Worm (Caenorhabditis elegans) whole organism, young adult: ENCODE measurements around the gene C08B6.3.

Source experiments
- B0019.2 ChIP-seq: fragments of 200-800 bp; sonication (Bioruptor generic); conservative IDR thresholded peaks from 2 replicates; pipeline ENCODE4 v1.3.6; 2022; ENCODE audit warnings: missing genetic modification reagents, missing genetic modification characterization, missing compliant biosample characterization
- B0336.3 ChIP-seq: fragments of 200-800 bp; sonication (Bioruptor generic); IDR thresholded peaks from 2 replicates; pipeline ENCODE4 v1.3.6; 2022; ENCODE audit warnings: missing genetic modification characterization, missing compliant biosample characterization
- F39B2.1 ChIP-seq: fragments of 200-800 bp; sonication (Bioruptor generic); IDR thresholded peaks from 2 replicates; pipeline ENCODE4 v1.3.6; 2022; ENCODE audit warnings: missing genetic modification reagents, missing genetic modification characterization, missing compliant biosample characterization
- F55B11.4 ChIP-seq: sonication (generic microtip); optimal IDR thresholded peaks from 2 replicates; lab custom pipeline; 2016; ENCODE audit warnings: missing compliant biosample characterization, missing genetic modification characterization, borderline replicate concordance; ENCODE audit not compliant: insufficient read depth
- K11D2.4 ChIP-seq: fragments of 200-800 bp; sonication (Bioruptor generic); IDR thresholded peaks from 2 replicates; pipeline ENCODE4 v1.3.6; 2022; ENCODE audit warnings: missing genetic modification reagents, missing genetic modification characterization, missing compliant biosample characterization
- K12H6.12 ChIP-seq: fragments of 200-800 bp; sonication (Bioruptor generic); optimal IDR thresholded peaks from 2 replicates; lab custom pipeline; 2018; ENCODE audit warnings: mild to moderate bottlenecking, missing genetic modification characterization, missing compliant biosample characterization
- aptf-2 ChIP-seq: fragments of 200-800 bp; sonication (Bioruptor generic); conservative IDR thresholded peaks from 2 replicates; pipeline ENCODE4 v1.3.6; 2022; ENCODE audit warnings: missing genetic modification reagents, missing genetic modification characterization, missing compliant biosample characterization
- attf-5 ChIP-seq: fragments of 200-800 bp; sonication (Bioruptor generic); optimal IDR thresholded peaks from 2 replicates; lab custom pipeline; 2018; ENCODE audit warnings: mild to moderate bottlenecking, missing genetic modification characterization, missing compliant biosample characterization
- bed-1 ChIP-seq: fragments of 200-800 bp; sonication (Bioruptor generic); IDR thresholded peaks from 2 replicates; pipeline ENCODE4 v1.3.6; 2022; ENCODE audit warnings: missing genetic modification reagents, missing genetic modification characterization, missing compliant biosample characterization
- cebp-1 ChIP-seq, 2 experiments: fragments of 200-800 bp in 1 of 2; sonication (Bioruptor generic) in 1 of 2; sonication (generic microtip) in 1 of 2; IDR thresholded peaks in 1 of 2; optimal IDR thresholded peaks in 1 of 2; 2 replicates each; pipeline versions ENCODE4 v1.3.6 to Lab custom; 2017 to 2022; ENCODE audit warnings: missing compliant biosample characterization in 2 of 2, missing genetic modification characterization in 2 of 2, mild to moderate bottlenecking in 1 of 2, missing genetic modification reagents in 1 of 2, moderate library complexity in 1 of 2
- egrh-3 ChIP-seq: fragments of 200-800 bp; sonication (Bioruptor generic); IDR thresholded peaks from 2 replicates; pipeline ENCODE4 v1.3.6; 2022; ENCODE audit warnings: missing genetic modification reagents, missing genetic modification characterization, missing compliant biosample characterization
- ets-4 ChIP-seq: fragments of 200-800 bp; sonication (Bioruptor generic); optimal IDR thresholded peaks from 2 replicates; lab custom pipeline; 2018; ENCODE audit warnings: mild to moderate bottlenecking, missing genetic modification characterization, missing compliant biosample characterization
- him-1 ChIP-seq: sonication (generic microtip); optimal IDR thresholded peaks from 2 replicates; lab custom pipeline; 2016; ENCODE audit warnings: missing genotype, missing genetic modification reagents, missing genetic modification characterization, missing compliant biosample characterization
- hlh-12 ChIP-seq: sonication (generic microtip); optimal IDR thresholded peaks from 2 replicates; lab custom pipeline; 2016; ENCODE audit warnings: missing genetic modification characterization, missing compliant biosample characterization
- hlh-26 ChIP-seq: fragments of 200-800 bp; sonication (Bioruptor generic); conservative IDR thresholded peaks from 2 replicates; pipeline ENCODE4 v1.3.6; 2022; ENCODE audit warnings: missing genetic modification reagents, missing genetic modification characterization, missing compliant biosample characterization
- hrde-1 ChIP-seq: sonication (generic microtip); optimal IDR thresholded peaks from 2 replicates; lab custom pipeline; 2016; ENCODE audit warnings: missing genetic modification characterization, mild to moderate bottlenecking, missing compliant biosample characterization, moderate library complexity, missing genotype, missing genetic modification reagents, borderline replicate concordance
- let-526 ChIP-seq: fragments of 200-800 bp; sonication (Bioruptor generic); IDR thresholded peaks from 2 replicates; pipeline ENCODE4 v1.3.6; 2022; ENCODE audit warnings: missing genetic modification reagents, missing genetic modification characterization, missing compliant biosample characterization
- lin-35 ChIP-seq, 3 experiments: fragments of 150-350 bp in 2 of 3; sonication (generic microtip) in 1 of 3; optimal IDR thresholded peaks; 2 replicates each; lab custom pipeline; 2014 to 2018; ENCODE audit warnings: missing biosample characterization in 3 of 3, missing genetic modification characterization in 3 of 3, missing genetic modification reagents in 3 of 3
- lsy-27 ChIP-seq: sonication (generic microtip); optimal IDR thresholded peaks from 2 replicates; lab custom pipeline; 2017; ENCODE audit warnings: missing genetic modification characterization, mild to moderate bottlenecking, missing compliant biosample characterization, antibody characterized with exemption, missing genotype, borderline replicate concordance; ENCODE audit not compliant: insufficient read depth
- madf-3 ChIP-seq: fragments of 200-800 bp; sonication (Bioruptor generic); IDR thresholded peaks from 2 replicates; pipeline ENCODE4 v1.3.6; 2022; ENCODE audit warnings: missing genetic modification reagents, missing genetic modification characterization, missing compliant biosample characterization
- madf-6 ChIP-seq: fragments of 200-800 bp; sonication (Bioruptor generic); IDR thresholded peaks from 2 replicates; pipeline ENCODE4 v1.3.6; 2022; ENCODE audit warnings: missing genetic modification reagents, missing genetic modification characterization, missing compliant biosample characterization
- nhr-120 ChIP-seq: fragments of 200-800 bp; sonication (Bioruptor generic); IDR thresholded peaks from 2 replicates; pipeline ENCODE4 v1.3.6; 2022; ENCODE audit warnings: missing genetic modification characterization, missing compliant biosample characterization
- nhr-27 ChIP-seq: fragments of 200-800 bp; sonication (Bioruptor generic); optimal IDR thresholded peaks from 2 replicates; lab custom pipeline; 2018; ENCODE audit warnings: mild to moderate bottlenecking, missing genetic modification characterization, moderate library complexity, missing compliant biosample characterization
- nhr-90 ChIP-seq: sonication (generic microtip); optimal IDR thresholded peaks from 2 replicates; lab custom pipeline; 2016; ENCODE audit warnings: missing genotype, mild to moderate bottlenecking, missing genetic modification characterization, missing compliant biosample characterization
- rcor-1 ChIP-seq: fragments of 200-800 bp; sonication (Bioruptor generic); IDR thresholded peaks from 2 replicates; pipeline ENCODE4 v1.3.6; 2022; ENCODE audit warnings: missing genetic modification reagents, missing genetic modification characterization, missing compliant biosample characterization
- snpc-1.3 ChIP-seq: sonication (generic microtip); optimal IDR thresholded peaks from 2 replicates; lab custom pipeline; 2017; ENCODE audit warnings: missing genetic modification characterization, mild to moderate bottlenecking, missing compliant biosample characterization, antibody characterized with exemption, moderate library complexity, missing genotype, missing genetic modification reagents; ENCODE audit not compliant: insufficient read depth
- snpc-3.4 ChIP-seq: sonication (generic microtip); optimal IDR thresholded peaks from 2 replicates; lab custom pipeline; 2017; ENCODE audit warnings: missing genetic modification characterization, mild to moderate bottlenecking, missing compliant biosample characterization, antibody characterized with exemption, moderate library complexity, missing genotype, missing genetic modification reagents
- snpc-4 ChIP-seq, 5 experiments: fragments of 150-350 bp in 1 of 5; sonication (generic microtip) in 4 of 5; optimal IDR thresholded peaks; 2 replicates each; lab custom pipeline; 2014 to 2018; ENCODE audit warnings: missing genetic modification characterization in 5 of 5, missing biosample characterization in 3 of 5, antibody characterized with exemption in 2 of 5, mild to moderate bottlenecking in 2 of 5, missing compliant biosample characterization in 2 of 5, missing genotype in 2 of 5, moderate library complexity in 2 of 5, missing genetic modification reagents in 1 of 5
- zfh-2 ChIP-seq: fragments of 200-800 bp; sonication (Bioruptor generic); conservative IDR thresholded peaks from 2 replicates; pipeline ENCODE4 v1.3.6; 2022; ENCODE audit warnings: missing genetic modification reagents, missing genetic modification characterization, missing compliant biosample characterization
- ztf-22 ChIP-seq: fragments of 200-800 bp; sonication (Bioruptor generic); optimal IDR thresholded peaks from 2 replicates; lab custom pipeline; 2018; ENCODE audit warnings: mild to moderate bottlenecking, missing genetic modification characterization, moderate library complexity, missing compliant biosample characterization
- ztf-28 ChIP-seq: fragments of 200-800 bp; sonication (Bioruptor generic); IDR thresholded peaks from 2 replicates; pipeline ENCODE4 v1.3.6; 2022; ENCODE audit warnings: missing genetic modification reagents, missing genetic modification characterization, missing compliant biosample characterization
- ztf-6 ChIP-seq: fragments of 200-800 bp; sonication (Bioruptor generic); IDR thresholded peaks from 2 replicates; pipeline ENCODE4 v1.3.6; 2022; ENCODE audit warnings: missing genetic modification reagents, missing genetic modification characterization, missing compliant biosample characterization

C08B6.3 gene

ce11 chrV:10136644-10137043, 24.6 kb upstream of the C08B6.3 start:
- peak; percentile 99 for TF ChIP-seq egrh-3 (GFP tag; lab: Robert Waterston, UW)

- TF ChIP-seq madf-3 (GFP tag; lab: Robert Waterston, UW) = peak; percentile 89
- TF ChIP-seq snpc-3.4 = no peak
- TF ChIP-seq let-526 (GFP tag; lab: Robert Waterston, UW) = no peak
- TF ChIP-seq snpc-4 (GFP tag; optimal IDR thresholded peaks at IDR 0.05; lab: Kevin White, UChicago) = no peak
- peak in 1 of 4 experiments; percentile 35 for TF ChIP-seq snpc-4 (tag; optimal IDR thresholded peaks at IDR 0.05; lab: Kevin White, UChicago)
- TF ChIP-seq, all 124 proteins: peak for 2
These were observed 22.1 kb upstream of the C08B6.3 start, which contains the start of the genes C08B6.18, wdr-20 and C08B6.8 for ce11 chrV:10134077-10134693. TSS of gene C08B6.18 (minus strand) at chrV:10134127. TSS of gene wdr-20 (minus strand) at chrV:10134158. TSS of gene C08B6.8 (plus strand) at chrV:10134643.

ce11 chrV:10133277-10133676, 21.2 kb upstream of the C08B6.3 start:
- no peak for TF ChIP-seq bed-1
- TF ChIP-seq zfh-2 (GFP tag; lab: Robert Waterston, UW) = peak; percentile 64
- no peak for TF ChIP-seq snpc-1.3 (tag; lab: Kevin White, UChicago)
- no peak for TF ChIP-seq ztf-22 (GFP tag; lab: Kevin White, UChicago)
- TF ChIP-seq, all 124 proteins: peak for 1

- TF ChIP-seq B0336.3 (GFP tag; lab: Robert Waterston, UW) (no peak), nhr-90 (no peak), hlh-26 (GFP tag; lab: Robert Waterston, UW) (no peak)
- TF ChIP-seq, all 124 proteins: peak for 0
These were observed 18.1 kb upstream of the C08B6.3 start, which contains the start of gene aos-1 for ce11 chrV:10130195-10130594. TSS of gene aos-1 (minus strand) at chrV:10130295.

ce11 chrV:10124799-10125548, 12.9 kb upstream of the C08B6.3 start, which contains the start of gene C08B6.10:
TSS of gene C08B6.10 (plus strand) at chrV:10125498.
- no peak for TF ChIP-seq K11D2.4 (GFP tag; lab: Robert Waterston, UW)
- TF ChIP-seq lsy-27 (tag; lab: Kevin White, UChicago) = no peak

- TF ChIP-seq K12H6.12 (tag; lab: Kevin White, UChicago) (no peak), nhr-27 (tag; lab: Kevin White, UChicago) (no peak), him-1 (tag; lab: Kevin White, UChicago) (no peak), hlh-26 (GFP tag; lab: Robert Waterston, UW) (no peak), bed-1 (no peak), ets-4 (GFP tag; lab: Kevin White, UChicago) (no peak)
These were observed 11.2 kb upstream of the C08B6.3 start, which contains the start of gene C08B6.6 for ce11 chrV:10123324-10123723. TSS of gene C08B6.6 (plus strand) at chrV:10123624.

- TF ChIP-seq nhr-120 (GFP tag; lab: Robert Waterston, UW) (no peak), ztf-6 (GFP tag; lab: Robert Waterston, UW) (no peak), B0019.2 (GFP tag; lab: Robert Waterston, UW) (no peak), F55B11.4 (tag; lab: Kevin White, UChicago) (no peak), hlh-12 (tag; lab: Kevin White, UChicago) (no peak), rcor-1 (no peak), ztf-28 (GFP tag; lab: Robert Waterston, UW) (no peak), F39B2.1 (GFP tag; lab: Robert Waterston, UW) (no peak), B0336.3 (GFP tag; lab: Robert Waterston, UW) (no peak), attf-5 (GFP tag; lab: Kevin White, UChicago) (no peak), cebp-1 (GFP tag; IDR thresholded peaks at IDR 0.05; lab: Robert Waterston, UW) (no peak), cebp-1 (tag; optimal IDR thresholded peaks at IDR 0.05; lab: Kevin White, UChicago) (no peak), aptf-2 (GFP tag; lab: Robert Waterston, UW) (no peak), hlh-26 (GFP tag; lab: Robert Waterston, UW) (no peak), lin-35 (GFP tag; optimal IDR thresholded peaks at IDR 0.05; lab: Kevin White, UChicago) (no peak), hrde-1 (no peak), madf-6 (no peak)
These were observed 10.6 kb upstream of the C08B6.3 start, which contains the start of gene srxa-19 for ce11 chrV:10122670-10123069. TSS of gene srxa-19 (minus strand) at chrV:10122770.
